Worm (Caenorhabditis elegans) whole organism, early embryonic: ENCODE measurements around the gene C07E3.10.

Experiments used
- B0310.2 ChIP-seq: sonication (generic microtip); optimal IDR thresholded peaks from 2 replicates; lab custom pipeline; 2016; ENCODE audit warnings: mild to moderate bottlenecking, missing genetic modification characterization, missing compliant biosample characterization
- aly-1 ChIP-seq: sonication (generic microtip); optimal IDR thresholded peaks from 2 replicates; lab custom pipeline; 2016; ENCODE audit warnings: missing genetic modification characterization, missing compliant biosample characterization
- ama-1 ChIP-seq: fragments of 150-350 bp; optimal IDR thresholded peaks from 2 replicates; lab custom pipeline; 2014
- ceh-36 ChIP-seq: sonication (generic microtip); optimal IDR thresholded peaks from 2 replicates; lab custom pipeline; 2016; ENCODE audit warnings: missing genetic modification characterization, inconsistent platforms, missing compliant biosample characterization
- flt-1 ChIP-seq: fragments of 200-800 bp; sonication (Bioruptor generic); IDR thresholded peaks from 2 replicates; pipeline ENCODE4 v1.3.6; 2022; ENCODE audit warnings: missing genetic modification characterization, missing compliant biosample characterization
- hmbx-1 ChIP-seq: sonication (generic microtip); optimal IDR thresholded peaks from 2 replicates; lab custom pipeline; 2016; ENCODE audit warnings: mild to moderate bottlenecking, missing genetic modification characterization, missing compliant biosample characterization
- hnd-1 ChIP-seq: sonication (generic microtip); optimal IDR thresholded peaks from 2 replicates; lab custom pipeline; 2016; ENCODE audit warnings: missing genetic modification characterization, missing compliant biosample characterization
- scrt-1 ChIP-seq: fragments of 200-800 bp; sonication (Bioruptor generic); IDR thresholded peaks from 2 replicates; pipeline ENCODE4 v1.3.6; 2022; ENCODE audit warnings: missing genetic modification characterization, missing compliant biosample characterization
- sea-1 ChIP-seq: fragments of 200-800 bp; sonication (Bioruptor generic); conservative IDR thresholded peaks from 2 replicates; pipeline ENCODE4 v1.3.6; 2022; ENCODE audit warnings: missing genetic modification characterization, missing compliant biosample characterization
- tbx-37 ChIP-seq: fragments of 200-800 bp; sonication (Bioruptor generic); conservative IDR thresholded peaks from 2 replicates; pipeline ENCODE4 v1.3.6; 2022; ENCODE audit warnings: missing genetic modification reagents, missing genetic modification characterization, missing compliant biosample characterization
- tra-4 ChIP-seq: sonication (generic microtip); optimal IDR thresholded peaks from 2 replicates; lab custom pipeline; 2017; ENCODE audit warnings: missing genetic modification characterization, missing compliant biosample characterization

DNA sequence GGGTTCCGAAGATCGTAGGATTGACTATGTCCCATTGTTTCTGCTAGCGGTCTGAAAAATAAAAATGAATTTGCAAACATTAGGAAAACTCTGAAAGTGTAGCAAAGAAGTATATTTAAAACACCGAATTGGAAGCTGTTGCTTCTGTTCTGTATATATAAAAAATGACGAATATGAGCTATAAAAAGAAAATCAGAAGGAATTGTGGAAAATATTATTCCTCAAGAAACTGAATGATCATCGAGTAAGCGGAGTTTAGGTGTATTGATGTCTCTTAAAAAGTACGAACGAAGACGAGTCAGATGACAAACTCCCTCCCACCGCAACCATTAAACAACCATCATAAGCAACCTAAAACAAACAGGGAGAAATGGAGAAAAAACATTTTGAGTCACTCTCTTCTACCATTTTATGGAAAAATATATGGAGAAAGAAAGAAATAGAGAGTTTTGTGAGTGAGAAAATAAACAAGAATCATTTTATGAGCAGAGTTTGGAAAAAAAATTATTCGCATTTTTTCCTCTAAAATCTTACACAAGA, 11.4 kb downstream of the C07E3.10 start, which contains the start of gene C07E3.3:
- no peak for TF ChIP-seq B0310.2 (tag; lab: Kevin White, UChicago)
- no peak for TF ChIP-seq sea-1 (GFP tag; lab: Robert Waterston, UW)
- TF ChIP-seq flt-1: no peak
- TF ChIP-seq hnd-1 (tag; lab: Kevin White, UChicago): no peak
- no peak for TF ChIP-seq scrt-1
- TF ChIP-seq ama-1 (lab: Kevin White, UChicago): no peak
- TF ChIP-seq aly-1: no peak
- no peak for TF ChIP-seq tra-4 (tag; lab: Kevin White, UChicago)
- no peak for TF ChIP-seq ceh-36
- TF ChIP-seq hmbx-1 (tag; lab: Kevin White, UChicago): no peak
- no peak for TF ChIP-seq tbx-37
